Fruit fly (Drosophila melanogaster): ENCODE data around the gene CG15221.

CG15221 gene

dm6 chrX:11683480-11683879 lies 40.6 kb upstream of the CG15221 start:
- TF ChIP-seq CG11617 (GFP tag; optimal IDR thresholded peaks at IDR 0.05) (no peak), Clk (GFP tag; optimal IDR thresholded peaks at IDR 0.05) (no peak), pad (GFP tag; optimal IDR thresholded peaks at IDR 0.05) (peak; percentile 6), CG5204 (GFP tag; optimal IDR thresholded peaks at IDR 0.05) (no peak), CG7045 (GFP tag; optimal IDR thresholded peaks at IDR 0.05) (no peak), cnc (optimal IDR thresholded peaks at IDR 0.05) (no peak), cic (GFP tag; optimal IDR thresholded peaks at IDR 0.05) (peak; percentile 75), kay (GFP tag; ENCODE audit: borderline replicate concordance) (no peak), Mnt (GFP tag; optimal IDR thresholded peaks at IDR 0.05) (peak; percentile 62), CG7101 (tag; optimal IDR thresholded peaks at IDR 0.05) (peak; percentile 27), CG14711 (tag; optimal IDR thresholded peaks at IDR 0.05) (no peak), CG1620 (GFP tag; optimal IDR thresholded peaks at IDR 0.05) (no peak), ovo (GFP tag; optimal IDR thresholded peaks at IDR 0.05) (peak; percentile 37), CG12768 (GFP tag; optimal IDR thresholded peaks at IDR 0.05) (peak; percentile 2), tj (GFP tag; optimal IDR thresholded peaks at IDR 0.05) (peak; percentile 29), toe (GFP tag; optimal IDR thresholded peaks at IDR 0.05) (no peak), CG33017 (tag; optimal IDR thresholded peaks at IDR 0.05) (no peak), Crg-1 (GFP tag; optimal IDR thresholded peaks at IDR 0.05) (no peak), bab1 (GFP tag; optimal IDR thresholded peaks at IDR 0.05) (peak; percentile 50), Hr96 (GFP tag; optimal IDR thresholded peaks at IDR 0.05) (peak; percentile 5)

- TF ChIP-seq tj (GFP tag; optimal IDR thresholded peaks at IDR 0.05) (peak; percentile 47), CG11617 (GFP tag; optimal IDR thresholded peaks at IDR 0.05) (peak; percentile 19), CG7045 (GFP tag; optimal IDR thresholded peaks at IDR 0.05) (no peak), ovo (GFP tag; optimal IDR thresholded peaks at IDR 0.05) (peak; percentile 50), toe (GFP tag; optimal IDR thresholded peaks at IDR 0.05) (no peak), bab1 (GFP tag; optimal IDR thresholded peaks at IDR 0.05) (peak; percentile 44), cic (GFP tag; optimal IDR thresholded peaks at IDR 0.05) (no peak), Mnt (GFP tag; optimal IDR thresholded peaks at IDR 0.05) (peak; percentile 43), kay (GFP tag; ENCODE audit: borderline replicate concordance) (peak; percentile 55), Crg-1 (GFP tag; optimal IDR thresholded peaks at IDR 0.05) (peak; percentile 23)
Measured at dm6 chrX:11684462-11684861, 39.6 kb upstream of the CG15221 start.

- TF ChIP-seq CG14711 (tag; optimal IDR thresholded peaks at IDR 0.05) = peak; percentile 16
- peak; percentile 1 for TF ChIP-seq CG7045 (GFP tag; optimal IDR thresholded peaks at IDR 0.05)
- TF ChIP-seq CG5204 (GFP tag; optimal IDR thresholded peaks at IDR 0.05) = no peak
- TF ChIP-seq bab1 (GFP tag; optimal IDR thresholded peaks at IDR 0.05) = peak; percentile 33
- TF ChIP-seq CG7101 (tag; optimal IDR thresholded peaks at IDR 0.05) = peak; percentile 29
- TF ChIP-seq Mnt (GFP tag; optimal IDR thresholded peaks at IDR 0.05) = peak; percentile 57
- peak; percentile 45 for TF ChIP-seq tj (GFP tag; optimal IDR thresholded peaks at IDR 0.05)
- TF ChIP-seq kay (GFP tag; ENCODE audit: borderline replicate concordance) = no peak
- TF ChIP-seq CG33017 (tag; optimal IDR thresholded peaks at IDR 0.05) = no peak
- no peak for TF ChIP-seq Hr96 (GFP tag; optimal IDR thresholded peaks at IDR 0.05)
- no peak for TF ChIP-seq Clk (GFP tag; optimal IDR thresholded peaks at IDR 0.05)
- peak; percentile 61 for TF ChIP-seq cic (GFP tag; optimal IDR thresholded peaks at IDR 0.05)
- TF ChIP-seq cnc (optimal IDR thresholded peaks at IDR 0.05) = no peak
- TF ChIP-seq CG12768 (GFP tag; optimal IDR thresholded peaks at IDR 0.05) = peak; percentile 12
- peak; percentile 49 for TF ChIP-seq pad (GFP tag; optimal IDR thresholded peaks at IDR 0.05)
- peak; percentile 68 for TF ChIP-seq ovo (GFP tag; optimal IDR thresholded peaks at IDR 0.05)
- no peak for TF ChIP-seq CG1620 (GFP tag; optimal IDR thresholded peaks at IDR 0.05)
- peak; percentile 23 for TF ChIP-seq Crg-1 (GFP tag; optimal IDR thresholded peaks at IDR 0.05)
- no peak for TF ChIP-seq toe (GFP tag; optimal IDR thresholded peaks at IDR 0.05)
- peak; percentile 37 for TF ChIP-seq CG11617 (GFP tag; optimal IDR thresholded peaks at IDR 0.05)
Measured at dm6 chrX:11685918-11686640, 38.0 kb upstream of the CG15221 start.

dm6 chrX:11686675-11687074 lies 37.4 kb upstream of the CG15221 start:
- TF ChIP-seq CG7045 (GFP tag; optimal IDR thresholded peaks at IDR 0.05) (no peak), CG11617 (GFP tag; optimal IDR thresholded peaks at IDR 0.05) (no peak), toe (GFP tag; optimal IDR thresholded peaks at IDR 0.05) (no peak), Hr96 (GFP tag; optimal IDR thresholded peaks at IDR 0.05) (no peak), cnc (optimal IDR thresholded peaks at IDR 0.05) (no peak), CG7101 (tag; optimal IDR thresholded peaks at IDR 0.05) (no peak), CG14711 (tag; optimal IDR thresholded peaks at IDR 0.05) (no peak), kay (GFP tag; ENCODE audit: borderline replicate concordance) (no peak), pad (GFP tag; optimal IDR thresholded peaks at IDR 0.05) (no peak), Crg-1 (GFP tag; optimal IDR thresholded peaks at IDR 0.05) (no peak), CG12768 (GFP tag; optimal IDR thresholded peaks at IDR 0.05) (no peak), tj (GFP tag; optimal IDR thresholded peaks at IDR 0.05) (no peak), Mnt (GFP tag; optimal IDR thresholded peaks at IDR 0.05) (no peak), CG33017 (tag; optimal IDR thresholded peaks at IDR 0.05) (no peak), CG5204 (GFP tag; optimal IDR thresholded peaks at IDR 0.05) (no peak), cic (GFP tag; optimal IDR thresholded peaks at IDR 0.05) (no peak), Clk (GFP tag; optimal IDR thresholded peaks at IDR 0.05) (no peak), CG1620 (GFP tag; optimal IDR thresholded peaks at IDR 0.05) (no peak), ovo (GFP tag; optimal IDR thresholded peaks at IDR 0.05) (no peak)

- no peak for TF ChIP-seq CG5204 (GFP tag; optimal IDR thresholded peaks at IDR 0.05)
- peak; percentile 20 for TF ChIP-seq kay (GFP tag; ENCODE audit: borderline replicate concordance)
Measured at dm6 chrX:11687666-11688492, 36.2 kb upstream of the CG15221 start.

All from whole organism, adult.